Worm (Caenorhabditis elegans): ENCODE results near the gene cdh-8.

- TF ChIP-seq aha-1 (tag; optimal IDR thresholded peaks at IDR 0.05) (no peak), vab-15 (tag; optimal IDR thresholded peaks at IDR 0.05) (no peak), tbx-2 (tag; optimal IDR thresholded peaks at IDR 0.05) (no peak), nhr-19 (GFP tag; conservative IDR thresholded peaks at IDR 0.05) (no peak), mef-2 (tag; optimal IDR thresholded peaks at IDR 0.05) (no peak), mdl-1 (tag; optimal IDR thresholded peaks at IDR 0.05) (no peak), swsn-7 (tag; optimal IDR thresholded peaks at IDR 0.05) (no peak)
These were observed 2.4 kb upstream of the cdh-8 start, which contains the start of gene pxmp-4 for ce11 chrIV:337128-337646.
